Fruit fly (Drosophila melanogaster): ENCODE results near the gene gl.

DNA sequence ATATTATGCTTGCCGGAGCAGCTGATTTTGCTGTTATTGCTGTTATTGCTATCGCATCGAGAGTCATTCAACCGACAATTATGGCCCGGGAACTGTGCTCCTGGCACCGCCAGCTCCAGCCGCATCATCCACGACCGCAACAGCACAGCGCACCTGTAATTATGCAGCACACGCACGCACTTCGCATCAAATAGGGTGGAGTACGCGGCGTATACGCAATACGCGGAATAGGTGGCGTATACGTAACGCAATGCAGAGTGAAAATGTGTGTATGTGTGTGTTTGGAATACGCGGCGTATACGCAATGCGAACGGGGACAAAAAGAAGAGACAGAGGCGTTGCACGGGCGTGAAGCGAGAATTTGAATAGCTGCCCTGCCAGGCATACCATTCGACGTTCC, 16.8 kb downstream of the gl start:
- TF ChIP-seq Myc (optimal IDR thresholded peaks at IDR 0.05) (no peak), psq (optimal IDR thresholded peaks at IDR 0.05) (no peak), Sin3A (optimal IDR thresholded peaks at IDR 0.05) (no peak), ttk (optimal IDR thresholded peaks at IDR 0.05) (no peak), h (optimal IDR thresholded peaks at IDR 0.05) (no peak)

All from Kc167 (cell line).